Worm (Caenorhabditis elegans) whole organism, L2 larva: ENCODE measurements around the gene R02D5.24.

ENCODE experiments used
- aly-2 ChIP-seq: fragments of 150-350 bp; optimal IDR thresholded peaks from 2 replicates; lab custom pipeline; 2014; ENCODE audit warnings: missing biosample characterization, missing genetic modification characterization
- egl-27 ChIP-seq: sonication (generic microtip); optimal IDR thresholded peaks from 3 replicates; lab custom pipeline; 2017; ENCODE audit warnings: missing biosample characterization, missing genetic modification reagents, missing genetic modification characterization
- fos-1 ChIP-seq: fragments of 150-350 bp; optimal IDR thresholded peaks from 2 replicates; lab custom pipeline; 2014; ENCODE audit warnings: missing biosample characterization, missing genetic modification characterization
- lin-11 ChIP-seq: fragments of 150-350 bp; sonication (generic microtip); optimal IDR thresholded peaks from 2 replicates; lab custom pipeline; 2014; ENCODE audit warnings: missing biosample characterization, missing genetic modification characterization, inconsistent platforms, mixed read lengths
- nhr-11 ChIP-seq: fragments of 150-350 bp; optimal IDR thresholded peaks from 2 replicates; lab custom pipeline; 2014; ENCODE audit warnings: missing biosample characterization, missing genetic modification characterization
- nhr-23 ChIP-seq: fragments of 150-350 bp; optimal IDR thresholded peaks from 2 replicates; lab custom pipeline; 2014; ENCODE audit warnings: missing biosample characterization, missing genetic modification reagents, missing genetic modification characterization
- snpc-4 ChIP-seq: fragments of 150-350 bp; optimal IDR thresholded peaks from 2 replicates; lab custom pipeline; 2014; ENCODE audit warnings: missing biosample characterization, missing genetic modification characterization
- unc-62 ChIP-seq: fragments of 150-350 bp; optimal IDR thresholded peaks from 2 replicates; lab custom pipeline; 2014; ENCODE audit warnings: missing biosample characterization, missing genetic modification reagents, missing genetic modification characterization
- ztf-4 ChIP-seq: fragments of 150-350 bp; optimal IDR thresholded peaks from 2 replicates; lab custom pipeline; 2014; ENCODE audit warnings: missing biosample characterization, missing genetic modification characterization

- TF ChIP-seq ztf-4 (tag; lab: Kevin White, UChicago) (no peak), nhr-11 (no peak), fos-1 (tag; lab: Kevin White, UChicago) (no peak), unc-62 (GFP tag; lab: Kevin White, UChicago) (no peak), lin-11 (tag; lab: Kevin White, UChicago) (no peak), egl-27 (tag; lab: Kevin White, UChicago) (no peak), nhr-23 (tag; lab: Kevin White, UChicago) (no peak), snpc-4 (no peak), aly-2 (no peak)
These were observed 1.9 kb upstream of the R02D5.24 start for ce11 chrV:14499074-14499864.
